Fruit fly (Drosophila melanogaster): Measurements from ENCODE around the gene Sec13.

- TF ChIP-seq Dfd (GFP tag; optimal IDR thresholded peaks at IDR 0.05) (no peak), br (GFP tag; optimal IDR thresholded peaks at IDR 0.05) (no peak), dl (GFP tag; optimal IDR thresholded peaks at IDR 0.05; ENCODE audit: insufficient read depth in 1 of 2, partially characterized antibody in 2 of 2) (no peak), jim (GFP tag; optimal IDR thresholded peaks at IDR 0.05) (no peak), Hr83 (GFP tag; optimal IDR thresholded peaks at IDR 0.05; ENCODE audit: poor library complexity, severe bottlenecking) (no peak)
These were observed 42.9 kb downstream of the Sec13 start for dm6 chr3R:23398979-23399378.

Measured in whole organism, wandering third instar larva.